Fruit fly (Drosophila melanogaster): ENCODE measurements around the gene Ugt302C1.

- TF ChIP-seq psq (optimal IDR thresholded peaks at IDR 0.05) (no peak), CG8478 (optimal IDR thresholded peaks at IDR 0.05) (no peak), pan (optimal IDR thresholded peaks at IDR 0.05) (no peak), usp (GFP tag; optimal IDR thresholded peaks at IDR 0.05) (no peak), EcR (GFP tag; optimal IDR thresholded peaks at IDR 0.05) (no peak), Dll (optimal IDR thresholded peaks at IDR 0.05) (no peak)
Observed at dm6 chr3R:11167931-11168465, 11.1 kb downstream of the Ugt302C1 start, which contains the start of gene Ugt35E2.
